Fruit fly (Drosophila melanogaster): ENCODE results near the gene Mayo.

- TF ChIP-seq fd59A (GFP tag; optimal IDR thresholded peaks at IDR 0.05) (no peak), Gug (GFP tag; IDR thresholded peaks at IDR 0.05) (no peak), Blimp-1 (GFP tag; optimal IDR thresholded peaks at IDR 0.05) (no peak), Hr4 (GFP tag; optimal IDR thresholded peaks at IDR 0.05) (no peak), Lpt (GFP tag; optimal IDR thresholded peaks at IDR 0.05) (no peak), CG10631 (GFP tag; optimal IDR thresholded peaks at IDR 0.05) (no peak), CG1621 (tag; optimal IDR thresholded peaks at IDR 0.05) (no peak), Eip75B (GFP tag; optimal IDR thresholded peaks at IDR 0.05) (no peak), vri (GFP tag; optimal IDR thresholded peaks at IDR 0.05) (no peak)
These were observed 21.6 kb upstream of the Mayo start, which contains the start of gene Ktch for dm6 chr3R:31130566-31130965.

All from whole organism, prepupa.